Fruit fly (Drosophila melanogaster): ENCODE results near the gene c12.1.

DNA sequence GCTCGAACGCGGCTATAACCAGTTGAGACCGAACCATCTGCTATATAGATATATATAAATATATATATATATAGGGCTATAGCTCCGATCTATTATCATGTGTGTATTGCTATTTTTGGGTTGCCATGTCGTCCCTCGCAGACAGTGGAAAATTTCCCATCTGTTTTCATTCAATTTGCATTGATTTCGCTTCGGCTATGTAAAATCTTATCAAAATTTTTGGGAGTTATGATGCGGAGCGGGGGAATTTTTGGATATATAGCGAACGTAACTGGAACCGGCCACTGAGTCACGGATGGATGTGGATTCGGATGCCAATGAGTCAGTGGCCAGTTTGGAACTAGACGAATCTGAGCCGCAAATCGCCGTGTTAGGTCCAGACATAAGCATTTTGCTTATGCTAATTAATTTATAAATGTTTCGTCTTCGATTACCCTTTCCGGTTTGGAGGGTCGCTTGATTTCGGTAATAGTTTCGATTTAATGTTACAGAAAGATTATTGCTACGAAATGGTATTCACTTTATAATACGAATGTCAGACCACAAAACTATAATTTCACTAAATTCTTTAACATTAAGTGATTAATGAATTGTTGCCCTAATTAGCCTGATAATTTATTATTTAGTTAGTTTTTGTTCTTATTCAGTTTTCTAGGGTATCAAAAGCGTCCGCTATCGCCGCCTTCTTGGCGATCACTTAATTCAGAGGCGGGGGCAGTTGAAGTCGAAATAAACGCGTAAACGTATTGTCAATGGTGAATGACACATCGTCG lies 21.2 kb downstream of the c12.1 start:
- TF ChIP-seq CG15710 (tag; optimal IDR thresholded peaks at IDR 0.05) (no peak), Pif1B (GFP tag; optimal IDR thresholded peaks at IDR 0.05) (no peak), gl (tag; optimal IDR thresholded peaks at IDR 0.05) (no peak), D1 (tag; optimal IDR thresholded peaks at IDR 0.05) (no peak)

Data from whole organism, pupa.